Worm (Caenorhabditis elegans): ENCODE data around the gene T05C7.4.

The T05C7.4 gene

DNA sequence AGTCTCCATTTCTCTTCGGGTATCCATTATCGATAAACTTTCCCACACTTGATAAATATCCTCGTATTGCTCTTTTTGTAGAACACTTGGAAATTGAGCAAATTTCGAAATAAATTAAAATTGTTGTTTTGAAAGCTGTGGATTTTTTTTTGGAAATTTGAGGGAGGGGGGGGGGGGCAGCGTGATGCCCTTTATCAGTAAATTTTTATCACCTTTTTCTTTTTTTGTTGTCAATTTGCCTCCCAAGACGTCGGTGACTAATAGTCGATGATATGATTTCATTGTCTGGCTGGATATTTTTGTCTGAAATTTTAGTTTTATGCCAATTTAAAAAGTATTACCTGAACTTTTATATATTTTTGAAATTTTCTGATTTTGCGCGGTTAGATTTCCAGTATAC, 36.6 kb upstream of the T05C7.4 start, which contains the start of gene scl-23:
Gene scl-23 (minus strand): TSS at position 101 of the 400 bp plus-strand sequence.
- no peak for TF ChIP-seq npax-4 (tag; optimal IDR thresholded peaks at IDR 0.05)
- peak; percentile 57 for TF ChIP-seq elt-2 (tag; optimal IDR thresholded peaks at IDR 0.05)

DNA sequence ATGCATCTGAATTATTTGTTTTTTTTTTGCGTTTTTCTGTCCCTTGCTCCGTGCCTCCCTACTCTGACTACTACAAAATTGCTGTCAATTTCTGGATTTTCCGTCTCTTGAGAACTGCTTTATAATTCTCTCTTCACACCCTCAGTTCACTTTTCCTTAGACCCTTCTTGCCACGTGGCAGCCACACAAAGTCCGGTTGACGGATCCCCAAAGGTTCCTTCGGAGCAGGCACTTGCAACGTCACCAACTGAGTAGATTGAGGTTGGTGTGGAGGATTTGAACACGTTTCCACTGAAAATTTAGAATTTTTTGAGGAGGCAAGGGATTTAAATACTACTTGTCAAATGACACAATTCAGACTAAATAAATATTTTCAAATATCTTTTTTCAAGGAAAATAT, 33.3 kb upstream of the T05C7.4 start:
- no peak for TF ChIP-seq ceh-24 (tag; optimal IDR thresholded peaks at IDR 0.05)
- TF ChIP-seq fkh-6 (tag; optimal IDR thresholded peaks at IDR 0.05) = no peak
- no peak for TF ChIP-seq madf-2 (tag; optimal IDR thresholded peaks at IDR 0.05)
- TF ChIP-seq ceh-19 (GFP tag; optimal IDR thresholded peaks at IDR 0.05) = no peak
- no peak for TF ChIP-seq C38D4.7 (GFP tag; optimal IDR thresholded peaks at IDR 0.05)
- no peak for TF ChIP-seq hlh-30 (tag; optimal IDR thresholded peaks at IDR 0.05; ENCODE audit: insufficient read depth)
- TF ChIP-seq ceh-30 (tag; optimal IDR thresholded peaks at IDR 0.05) = no peak
- TF ChIP-seq ceh-9 (tag; optimal IDR thresholded peaks at IDR 0.05) = no peak
- TF ChIP-seq unc-86 (tag; optimal IDR thresholded peaks at IDR 0.05) = no peak
- no peak for TF ChIP-seq ceh-31 (tag; optimal IDR thresholded peaks at IDR 0.05)
- no peak for TF ChIP-seq hlh-6 (tag; optimal IDR thresholded peaks at IDR 0.05)
- no peak for TF ChIP-seq lim-6 (tag; optimal IDR thresholded peaks at IDR 0.05)
- TF ChIP-seq ets-4 (tag; optimal IDR thresholded peaks at IDR 0.05) = no peak
- no peak for TF ChIP-seq ref-2 (tag; optimal IDR thresholded peaks at IDR 0.05)
- no peak for TF ChIP-seq pqm-1 (tag; optimal IDR thresholded peaks at IDR 0.05)
- no peak for TF ChIP-seq pat-9 (tag; optimal IDR thresholded peaks at IDR 0.05)
- no peak for TF ChIP-seq F13H6.1 (tag; optimal IDR thresholded peaks at IDR 0.05)
- no peak for TF ChIP-seq hlh-15 (tag; optimal IDR thresholded peaks at IDR 0.05)
- no peak for TF ChIP-seq nfya-1 (tag; optimal IDR thresholded peaks at IDR 0.05)
- no peak for TF ChIP-seq T23F11.4 (GFP tag; optimal IDR thresholded peaks at IDR 0.05)

DNA sequence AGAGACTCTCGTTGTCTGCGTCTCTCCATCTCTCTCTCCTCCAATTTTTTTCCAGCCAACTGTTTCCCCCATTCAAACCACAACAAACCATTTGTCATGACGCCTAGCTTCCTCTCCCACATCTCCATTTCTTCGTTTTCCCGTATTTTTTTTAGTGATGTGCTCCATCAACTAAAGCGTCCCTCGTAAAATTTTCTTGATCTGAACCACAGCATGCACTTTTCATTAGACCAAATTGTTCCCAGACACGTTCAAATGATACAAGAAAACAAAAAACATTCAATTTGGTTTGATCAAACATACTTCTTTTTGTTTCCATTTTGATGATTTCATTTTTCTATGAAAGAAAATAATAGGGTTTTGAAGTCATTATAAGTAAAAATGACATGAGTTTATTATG, 28.9 kb upstream of the T05C7.4 start:
- TF ChIP-seq elt-4 (tag; optimal IDR thresholded peaks at IDR 0.05) = no peak
- TF ChIP-seq nfya-1 (tag; optimal IDR thresholded peaks at IDR 0.05) = no peak
- no peak for TF ChIP-seq ztf-16 (tag; optimal IDR thresholded peaks at IDR 0.05)
- TF ChIP-seq odd-2 (tag; optimal IDR thresholded peaks at IDR 0.05) = no peak
- TF ChIP-seq T23F11.4 (GFP tag; optimal IDR thresholded peaks at IDR 0.05) = no peak
- no peak for TF ChIP-seq elt-2 (tag; optimal IDR thresholded peaks at IDR 0.05)
- TF ChIP-seq sox-4 (tag; optimal IDR thresholded peaks at IDR 0.05) = no peak
- no peak for TF ChIP-seq unc-86 (tag; optimal IDR thresholded peaks at IDR 0.05)
- no peak for TF ChIP-seq K02D7.2 (tag; optimal IDR thresholded peaks at IDR 0.05)
- no peak for TF ChIP-seq mec-3 (tag; optimal IDR thresholded peaks at IDR 0.05; ENCODE audit: borderline replicate concordance)
- no peak for TF ChIP-seq sdc-2 (tag; optimal IDR thresholded peaks at IDR 0.05)
- TF ChIP-seq ceh-19 (GFP tag; optimal IDR thresholded peaks at IDR 0.05) = no peak
- TF ChIP-seq hlh-13 (GFP tag; optimal IDR thresholded peaks at IDR 0.05) = no peak
- TF ChIP-seq unc-42 (tag; optimal IDR thresholded peaks at IDR 0.05) = no peak
- no peak for TF ChIP-seq zip-5 (tag; optimal IDR thresholded peaks at IDR 0.05)

DNA sequence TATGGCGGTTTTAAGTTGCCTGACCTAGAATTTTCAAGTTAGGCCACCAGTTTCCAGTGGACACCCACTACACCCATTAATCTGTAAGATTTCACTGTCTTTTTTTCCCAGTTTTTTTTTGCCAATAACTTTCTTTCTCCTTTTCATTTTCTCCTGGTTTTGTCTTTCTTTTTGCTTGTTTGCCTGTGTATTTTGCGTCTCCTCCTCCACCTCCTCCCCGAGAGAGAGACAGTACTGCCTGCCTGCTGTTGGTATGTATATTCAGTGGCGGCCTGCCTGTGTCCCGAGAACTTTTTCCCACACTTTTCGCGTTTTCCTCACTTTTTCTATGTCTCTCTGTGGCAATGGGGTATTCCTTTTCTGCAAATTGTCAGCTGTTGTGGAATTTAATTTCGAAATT, 28.0 kb upstream of the T05C7.4 start:
- no peak for TF ChIP-seq syd-9 (tag; optimal IDR thresholded peaks at IDR 0.05)
- TF ChIP-seq tbx-2 (tag; optimal IDR thresholded peaks at IDR 0.05) = no peak
- TF ChIP-seq unc-42 (tag; optimal IDR thresholded peaks at IDR 0.05) = no peak
- TF ChIP-seq npax-4 (tag; optimal IDR thresholded peaks at IDR 0.05) = no peak
- TF ChIP-seq ceh-48 (tag; optimal IDR thresholded peaks at IDR 0.05) = no peak
- TF ChIP-seq nhr-11 (tag; optimal IDR thresholded peaks at IDR 0.05) = no peak
- TF ChIP-seq che-1 (tag; optimal IDR thresholded peaks at IDR 0.05) = no peak
- TF ChIP-seq F13H6.1 (tag; optimal IDR thresholded peaks at IDR 0.05) = no peak
- TF ChIP-seq pax-1 (tag; optimal IDR thresholded peaks at IDR 0.05) = no peak
- no peak for TF ChIP-seq dmd-4 (tag; optimal IDR thresholded peaks at IDR 0.05; ENCODE audit: borderline replicate concordance)
- no peak for TF ChIP-seq ceh-9 (tag; optimal IDR thresholded peaks at IDR 0.05)
- TF ChIP-seq fkh-10 (GFP tag; optimal IDR thresholded peaks at IDR 0.05) = no peak
- TF ChIP-seq ama-1 (optimal IDR thresholded peaks at IDR 0.05) = no peak
- TF ChIP-seq sdc-2 (tag; optimal IDR thresholded peaks at IDR 0.05) = no peak
- no peak for TF ChIP-seq ceh-2 (tag; optimal IDR thresholded peaks at IDR 0.05)
- TF ChIP-seq fkh-6 (tag; optimal IDR thresholded peaks at IDR 0.05) = no peak
- TF ChIP-seq sox-2 (GFP tag; IDR thresholded peaks at IDR 0.05) = no peak
